Fruit fly (Drosophila melanogaster) whole organism, prepupa: ENCODE data around the gene Tdh.

Experiments used
- CG11762 ChIP-seq: fragments of 200-800 bp; sonication (Bioruptor generic); optimal IDR thresholded peaks from 3 replicates; lab custom pipeline; 2016; ENCODE audit warnings: missing biosample characterization, missing genetic modification characterization; ENCODE audit not compliant: insufficient read depth
- CG11902 ChIP-seq: fragments of 200-800 bp; sonication (Bioruptor generic); optimal IDR thresholded peaks from 3 replicates; lab custom pipeline; 2016; ENCODE audit warnings: missing biosample characterization, missing genetic modification characterization
- CG15336 ChIP-seq: fragments of 200-800 bp; sonication (Bioruptor generic); IDR thresholded peaks from 2 replicates; pipeline ENCODE4 v1.3.6; 2022; ENCODE audit warnings: missing biosample characterization, missing genetic modification characterization
- CG1621 ChIP-seq: fragments of 200-800 bp; sonication (Bioruptor generic); optimal IDR thresholded peaks from 3 replicates; lab custom pipeline; 2018; ENCODE audit warnings: missing biosample characterization, mild to moderate bottlenecking, missing genetic modification characterization
- CG16779 ChIP-seq: fragments of 200-800 bp; sonication (Bioruptor generic); optimal IDR thresholded peaks from 3 replicates; lab custom pipeline; 2017; ENCODE audit warnings: missing biosample characterization, mild to moderate bottlenecking, missing genetic modification characterization
- CG3032 ChIP-seq: fragments of 200-800 bp; optimal IDR thresholded peaks from 2 replicates; lab custom pipeline; 2019; ENCODE audit warnings: missing biosample characterization, mild to moderate bottlenecking, missing genetic modification characterization, moderate library complexity
- CG31627 ChIP-seq: fragments of 200-800 bp; sonication (Bioruptor generic); optimal IDR thresholded peaks from 3 replicates; lab custom pipeline; 2016; ENCODE audit warnings: missing biosample characterization, missing genetic modification characterization
- CG34406 ChIP-seq: fragments of 200-800 bp; sonication (Bioruptor generic); optimal IDR thresholded peaks from 3 replicates; lab custom pipeline; 2016; ENCODE audit warnings: missing biosample characterization, missing genetic modification characterization
- CG3919 ChIP-seq: fragments of 200-800 bp; sonication (Bioruptor generic); optimal IDR thresholded peaks from 3 replicates; lab custom pipeline; 2016; ENCODE audit warnings: missing biosample characterization, missing genetic modification characterization
- CG4318 ChIP-seq: fragments of 200-800 bp; sonication (Bioruptor generic); optimal IDR thresholded peaks from 3 replicates; lab custom pipeline; 2017; ENCODE audit warnings: missing biosample characterization, mild to moderate bottlenecking, missing genetic modification characterization
- CG8632 ChIP-seq: fragments of 200-800 bp; sonication (Bioruptor generic); optimal IDR thresholded peaks from 3 replicates; lab custom pipeline; 2016; ENCODE audit warnings: missing biosample characterization, missing genetic modification characterization
- CG9139 ChIP-seq: fragments of 200-800 bp; sonication (Bioruptor generic); optimal IDR thresholded peaks from 3 replicates; lab custom pipeline; 2017; ENCODE audit warnings: missing biosample characterization, mild to moderate bottlenecking, missing genetic modification characterization
- Eip78C ChIP-seq: fragments of 200-800 bp; sonication (Bioruptor generic); peaks from one replicate; lab custom pipeline; 2016; ENCODE audit warnings: missing biosample characterization, missing genetic modification characterization
- Eip93F ChIP-seq: fragments of 200-800 bp; sonication (Bioruptor generic); optimal IDR thresholded peaks from 2 replicates; lab custom pipeline; 2016; ENCODE audit warnings: missing biosample characterization, mild to moderate bottlenecking, missing genetic modification characterization
- Ets21C ChIP-seq: fragments of 200-800 bp; sonication (Bioruptor generic); optimal IDR thresholded peaks from 3 replicates; lab custom pipeline; 2016; ENCODE audit warnings: missing biosample characterization, missing genetic modification characterization
- Ets96B ChIP-seq: fragments of 200-800 bp; optimal IDR thresholded peaks from 2 replicates; lab custom pipeline; 2019; ENCODE audit warnings: missing biosample characterization, mild to moderate bottlenecking, missing genetic modification characterization, moderate library complexity
- Hr39 ChIP-seq: fragments of 200-800 bp; sonication (Bioruptor generic); optimal IDR thresholded peaks from 2 replicates; lab custom pipeline; 2016; ENCODE audit warnings: missing biosample characterization, missing genetic modification characterization
- Hr4 ChIP-seq: fragments of 200-800 bp; sonication (Bioruptor generic); optimal IDR thresholded peaks from 3 replicates; lab custom pipeline; 2016; ENCODE audit warnings: missing biosample characterization, missing genetic modification characterization
- Lpt ChIP-seq: fragments of 200-800 bp; sonication (Bioruptor generic); optimal IDR thresholded peaks from 3 replicates; lab custom pipeline; 2016; ENCODE audit warnings: missing biosample characterization, missing genetic modification characterization
- Sox14 ChIP-seq: fragments of 200-800 bp; sonication (Bioruptor generic); optimal IDR thresholded peaks from 3 replicates; lab custom pipeline; 2016; ENCODE audit warnings: missing biosample characterization, missing genetic modification characterization
- acj6 ChIP-seq: fragments of 200-800 bp; sonication (Bioruptor generic); optimal IDR thresholded peaks from 3 replicates; lab custom pipeline; 2016; ENCODE audit warnings: missing biosample characterization, missing genetic modification characterization
- dsx ChIP-seq: fragments of 200-800 bp; optimal IDR thresholded peaks from 3 replicates; lab custom pipeline; 2019; ENCODE audit warnings: missing biosample characterization, mild to moderate bottlenecking, missing genetic modification characterization, moderate library complexity; ENCODE audit not compliant: poor library complexity, severe bottlenecking
- net ChIP-seq: fragments of 200-800 bp; sonication (Bioruptor generic); optimal IDR thresholded peaks from 3 replicates; lab custom pipeline; 2016; ENCODE audit warnings: missing biosample characterization, missing genetic modification characterization
- svp ChIP-seq: fragments of 200-800 bp; sonication (Bioruptor generic); peaks from one replicate; lab custom pipeline; 2016; ENCODE audit warnings: missing biosample characterization, missing genetic modification characterization
- vri ChIP-seq: fragments of 200-800 bp; sonication (Bioruptor generic); optimal IDR thresholded peaks from 3 replicates; lab custom pipeline; 2016; ENCODE audit warnings: missing biosample characterization, mild to moderate bottlenecking, missing genetic modification characterization

Tdh gene

dm6 chr3L:20517897-20518804 lies 51.4 kb downstream of the Tdh start (continued):
- TF ChIP-seq Hr4 (GFP tag; lab: Kevin White, UChicago) (peak; percentile 59), dsx (GFP tag; lab: Kevin White, UChicago) (peak; percentile 59), CG8632 (GFP tag; lab: Kevin White, UChicago) (peak; percentile 38), CG11762 (GFP tag; lab: Kevin White, UChicago) (no peak), CG16779 (tag; lab: Kevin White, UChicago) (peak; percentile 34), CG3032 (tag; lab: Kevin White, UChicago) (peak; percentile 5), acj6 (peak; percentile 10), CG3919 (GFP tag; lab: Kevin White, UChicago) (peak; percentile 26), CG11902 (GFP tag; lab: Kevin White, UChicago) (no peak), Lpt (peak; percentile 41), CG31627 (GFP tag; lab: Kevin White, UChicago) (peak; percentile 46), Eip78C (GFP tag; lab: Kevin White, UChicago) (peak; percentile 81), CG9139 (GFP tag; lab: Kevin White, UChicago) (peak; percentile 70), CG34406 (GFP tag; lab: Kevin White, UChicago) (no peak), CG1621 (tag; lab: Kevin White, UChicago) (peak; percentile 47), Hr39 (peak; percentile 55), vri (peak; percentile 47)

DNA sequence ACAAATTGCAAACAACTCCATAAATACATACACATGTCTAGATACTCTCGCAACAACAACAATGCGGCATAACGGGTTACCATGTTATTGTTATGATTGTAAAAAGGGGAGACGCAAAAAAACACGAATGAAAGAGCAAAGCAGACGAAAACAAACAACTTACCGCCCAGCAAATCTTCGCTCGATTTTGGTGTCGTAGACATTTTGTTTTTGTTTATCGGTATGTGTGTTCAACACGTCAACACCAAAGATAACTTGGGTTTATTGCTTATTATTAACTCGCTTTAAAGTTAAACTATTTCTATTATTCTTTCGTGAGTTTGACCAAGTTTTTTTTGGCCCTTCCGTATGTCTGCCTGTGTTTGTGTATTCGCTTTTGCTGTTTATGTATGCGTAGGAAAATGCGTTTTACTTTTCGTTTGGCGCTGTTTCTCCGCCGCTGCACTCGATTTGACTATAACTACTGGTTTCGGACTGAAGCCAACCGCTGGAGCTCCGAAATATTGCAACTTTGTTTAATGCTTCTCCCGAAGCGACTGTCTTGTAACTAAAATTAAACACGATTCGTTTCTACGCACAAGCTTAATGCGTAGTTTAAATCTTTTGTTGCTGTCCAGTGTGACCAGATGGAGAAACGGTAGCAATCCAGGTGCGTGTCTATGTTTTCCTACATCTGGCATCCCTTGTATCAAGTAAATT lies 52.2 kb downstream of the Tdh start, which contains the start of gene BNIP3:
Gene BNIP3 (minus strand): TSS at position 589 of the 699 bp plus-strand sequence.
- TF ChIP-seq net (GFP tag; lab: Kevin White, UChicago) (no peak), Ets96B (no peak), Eip78C (GFP tag; lab: Kevin White, UChicago) (peak; percentile 55), CG15336 (no peak), Eip93F (peak; percentile 2), acj6 (no peak), svp (GFP tag; lab: Kevin White, UChicago) (peak; percentile 45), vri (peak; percentile 35), CG3032 (tag; lab: Kevin White, UChicago) (no peak), CG9139 (GFP tag; lab: Kevin White, UChicago) (no peak), Sox14 (GFP tag; lab: Kevin White, UChicago) (peak; percentile 65), CG4318 (no peak), dsx (GFP tag; lab: Kevin White, UChicago) (peak; percentile 86), Ets21C (GFP tag; lab: Kevin White, UChicago) (no peak)
